Fruit fly (Drosophila melanogaster) whole organism, prepupa: Measurements from ENCODE around the gene Ptpmeg.

Experiments
- Blimp-1 ChIP-seq: fragments of 200-800 bp; sonication (Bioruptor generic); optimal IDR thresholded peaks from 3 replicates; lab custom pipeline; 2017; ENCODE audit warnings: missing biosample characterization, missing genetic modification characterization, mild to moderate bottlenecking, moderate library complexity, missing genetic modification reagents
- CG10669 ChIP-seq: fragments of 200-800 bp; sonication (Bioruptor generic); optimal IDR thresholded peaks from 3 replicates; lab custom pipeline; 2018; ENCODE audit warnings: missing biosample characterization, mild to moderate bottlenecking, missing genetic modification characterization, moderate library complexity
- CG15336 ChIP-seq: fragments of 200-800 bp; sonication (Bioruptor generic); IDR thresholded peaks from 2 replicates; pipeline ENCODE4 v1.3.6; 2022; ENCODE audit warnings: missing biosample characterization, missing genetic modification characterization
- CG16779 ChIP-seq: fragments of 200-800 bp; sonication (Bioruptor generic); optimal IDR thresholded peaks from 3 replicates; lab custom pipeline; 2017; ENCODE audit warnings: missing biosample characterization, mild to moderate bottlenecking, missing genetic modification characterization
- CG31627 ChIP-seq: fragments of 200-800 bp; sonication (Bioruptor generic); optimal IDR thresholded peaks from 3 replicates; lab custom pipeline; 2016; ENCODE audit warnings: missing biosample characterization, missing genetic modification characterization
- CG6808 ChIP-seq: fragments of 200-800 bp; sonication (Bioruptor generic); optimal IDR thresholded peaks from 3 replicates; lab custom pipeline; 2017; ENCODE audit warnings: missing biosample characterization, missing genetic modification characterization, mild to moderate bottlenecking, moderate library complexity, missing genetic modification reagents
- Hr39 ChIP-seq: fragments of 200-800 bp; sonication (Bioruptor generic); optimal IDR thresholded peaks from 2 replicates; lab custom pipeline; 2016; ENCODE audit warnings: missing biosample characterization, missing genetic modification characterization
- Smox ChIP-seq: fragments of 200-800 bp; sonication (Bioruptor generic); optimal IDR thresholded peaks from 3 replicates; lab custom pipeline; 2016; ENCODE audit warnings: missing biosample characterization, missing genetic modification characterization
- Sox15 ChIP-seq: fragments of 200-800 bp; sonication (Bioruptor generic); optimal IDR thresholded peaks from 3 replicates; lab custom pipeline; 2016; ENCODE audit warnings: missing biosample characterization, missing genetic modification characterization
- esn ChIP-seq: fragments of 200-800 bp; sonication (Bioruptor generic); optimal IDR thresholded peaks from 2 replicates; lab custom pipeline; 2016; ENCODE audit warnings: missing biosample characterization, mild to moderate bottlenecking, missing genetic modification characterization, moderate library complexity
- fkh ChIP-seq: fragments of 200-800 bp; sonication (Bioruptor generic); optimal IDR thresholded peaks from 3 replicates; lab custom pipeline; 2017; ENCODE audit warnings: missing biosample characterization, mild to moderate bottlenecking, missing genetic modification characterization, moderate library complexity

dm6 chr3L:282276-282675 lies 45.6 kb upstream of the Ptpmeg start:
- TF ChIP-seq Hr39 (GFP tag; lab: Kevin White, UChicago) (no peak), Blimp-1 (GFP tag; lab: Kevin White, UChicago) (no peak), CG31627 (no peak), CG10669 (GFP tag; lab: Kevin White, UChicago) (no peak), Smox (no peak), esn (GFP tag; lab: Kevin White, UChicago) (no peak), fkh (no peak), Sox15 (GFP tag; lab: Kevin White, UChicago) (no peak), CG16779 (tag; lab: Kevin White, UChicago) (no peak), CG6808 (GFP tag; lab: Kevin White, UChicago) (no peak), CG15336 (GFP tag; lab: Robert Waterston, UW) (peak; percentile 53; the same call in 1 of the 2 replicates)
